Fruit fly (Drosophila melanogaster): Measurements from ENCODE around the gene CG8036.

Gene CG8036

DNA sequence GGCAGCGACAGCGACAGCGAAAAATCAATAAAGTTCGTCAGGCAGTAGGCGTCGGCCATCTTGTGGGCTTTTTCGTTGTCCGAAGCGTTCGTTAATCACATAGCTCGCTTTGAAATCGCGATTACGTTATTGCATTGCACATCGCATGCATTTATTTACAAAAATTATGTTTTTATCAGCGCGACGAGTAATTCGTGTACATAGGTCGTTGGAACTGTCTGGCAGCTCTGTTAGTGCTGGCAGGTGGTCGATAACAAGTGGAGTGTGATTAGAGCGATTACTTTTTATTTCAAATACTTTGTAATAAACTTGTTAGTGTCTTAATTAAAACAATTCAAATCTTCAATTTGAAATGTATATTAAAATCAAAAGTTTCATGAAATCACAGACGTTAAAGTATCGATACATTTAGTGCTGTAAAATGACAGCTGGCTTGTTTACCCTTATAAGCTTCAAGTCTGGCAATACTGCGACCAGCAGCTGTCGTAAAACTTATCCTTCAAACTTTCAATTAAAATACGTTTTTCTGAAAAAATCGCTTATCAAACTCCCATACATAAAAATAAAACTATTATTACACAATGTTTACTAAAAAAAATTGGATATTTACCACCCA is 3.9 kb upstream of the CG8036 start, which contains the start of gene CG8032 (continued):
- peak; percentile 57 for TF ChIP-seq CG13624 (GFP tag; optimal IDR thresholded peaks at IDR 0.05)
- peak; percentile 94 for TF ChIP-seq Sry-δ (GFP tag; optimal IDR thresholded peaks at IDR 0.05)
- peak in 1 of 2 experiments; percentile 38 for TF ChIP-seq bsh (GFP tag; optimal IDR thresholded peaks at IDR 0.05)
- peak; percentile 65 for TF ChIP-seq knrl (GFP tag; IDR thresholded peaks at IDR 0.05; ENCODE audit: partially characterized antibody)
- TF ChIP-seq Med (GFP tag): peak; percentile 95
- TF ChIP-seq sr (GFP tag; IDR thresholded peaks at IDR 0.05): no peak
- TF ChIP-seq nom (GFP tag; optimal IDR thresholded peaks at IDR 0.05): peak; percentile 9
- peak; percentile 59; the same call in 2 of the 3 replicates for TF ChIP-seq zfh1 (GFP tag; IDR thresholded peaks at IDR 0.05)
- peak; percentile 41 for TF ChIP-seq CG4424 (GFP tag; optimal IDR thresholded peaks at IDR 0.05)
- TF ChIP-seq zen (tag; optimal IDR thresholded peaks at IDR 0.05): peak; percentile 37
- peak; percentile 19 for TF ChIP-seq slp2 (GFP tag; optimal IDR thresholded peaks at IDR 0.05)
- peak; percentile 0 for TF ChIP-seq Dad (GFP tag; optimal IDR thresholded peaks at IDR 0.05)
- TF ChIP-seq chinmo (GFP tag; IDR thresholded peaks at IDR 0.05; ENCODE audit: partially characterized antibody): 0 out of 4 replicates have a peak, but pooled peaks have one; percentile 61
- TF ChIP-seq unpg (GFP tag; optimal IDR thresholded peaks at IDR 0.05): peak; percentile 34
- TF ChIP-seq tll (GFP tag; optimal IDR thresholded peaks at IDR 0.05): peak in 1 of 2 experiments; percentile 40
- TF ChIP-seq gro (GFP tag; optimal IDR thresholded peaks at IDR 0.05): peak; percentile 42
- TF ChIP-seq kay (GFP tag; optimal IDR thresholded peaks at IDR 0.05): peak; percentile 52
- peak; percentile 54 for TF ChIP-seq CG15514 (GFP tag; optimal IDR thresholded peaks at IDR 0.05)
- peak; percentile 9 for TF ChIP-seq CG15696 (tag; optimal IDR thresholded peaks at IDR 0.05)
- no peak for TF ChIP-seq zf30C (GFP tag; optimal IDR thresholded peaks at IDR 0.05)

DNA sequence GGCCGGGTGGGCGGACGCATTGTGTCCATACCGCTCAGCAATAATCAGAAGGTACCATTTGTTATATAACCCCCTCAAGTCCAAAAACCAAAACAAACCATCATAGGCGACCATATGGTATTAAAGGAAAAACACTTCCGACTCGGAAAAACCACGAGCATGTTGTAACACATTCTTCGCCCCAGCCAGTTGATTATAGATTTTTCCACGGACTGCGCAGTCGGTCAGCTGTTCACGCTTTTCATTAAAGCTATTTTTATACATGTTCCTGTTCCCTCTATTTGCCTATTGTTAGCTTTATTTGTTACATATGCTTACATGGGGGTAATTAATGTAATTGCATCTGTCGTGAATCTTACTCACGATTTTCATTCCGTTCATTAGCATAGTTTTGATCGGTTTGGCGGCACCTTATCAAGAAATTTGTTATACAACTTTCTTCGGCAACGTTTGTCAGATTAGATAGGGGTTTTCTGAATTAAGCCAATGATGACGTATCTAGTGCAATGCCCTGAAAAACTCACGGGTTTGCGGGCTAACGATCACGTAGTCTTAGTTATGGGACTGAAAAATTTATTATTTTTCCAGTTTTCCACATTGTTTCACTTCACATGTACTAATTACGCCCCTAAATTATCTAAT is 2.8 kb upstream of the CG8036 start:
- TF ChIP-seq Hmx (GFP tag; optimal IDR thresholded peaks at IDR 0.05) (no peak), pita (GFP tag; optimal IDR thresholded peaks at IDR 0.05) (no peak), tgo (GFP tag; IDR thresholded peaks at IDR 0.05) (no peak), Pdp1 (GFP tag; optimal IDR thresholded peaks at IDR 0.05) (peak in 1 of 2 experiments; percentile 96), hbn (GFP tag; IDR thresholded peaks at IDR 0.05; ENCODE audit: partially characterized antibody) (no peak), CG12155 (GFP tag; optimal IDR thresholded peaks at IDR 0.05) (no peak), ap (GFP tag; IDR thresholded peaks at IDR 0.05) (no peak), vnd (GFP tag; IDR thresholded peaks at IDR 0.05; ENCODE audit: partially characterized antibody) (no peak), zen (tag; optimal IDR thresholded peaks at IDR 0.05) (no peak), CG17361 (GFP tag; IDR thresholded peaks at IDR 0.05) (no peak), CG10274 (GFP tag; optimal IDR thresholded peaks at IDR 0.05) (no peak), Med (GFP tag) (no peak), wek (GFP tag; optimal IDR thresholded peaks at IDR 0.05) (no peak), nau (GFP tag; optimal IDR thresholded peaks at IDR 0.05) (peak; percentile 2), Ets97D (GFP tag; optimal IDR thresholded peaks at IDR 0.05) (no peak), Sry-β (GFP tag; optimal IDR thresholded peaks at IDR 0.05) (no peak), Dll (GFP tag; IDR thresholded peaks at IDR 0.05; ENCODE audit: partially characterized antibody) (no peak), lbe (GFP tag; optimal IDR thresholded peaks at IDR 0.05) (no peak), CG15269 (tag; optimal IDR thresholded peaks at IDR 0.05) (no peak), CG7556 (GFP tag; optimal IDR thresholded peaks at IDR 0.05) (no peak), CG7745 (tag; optimal IDR thresholded peaks at IDR 0.05) (peak; percentile 30), CG10431 (GFP tag; optimal IDR thresholded peaks at IDR 0.05) (peak; percentile 76), exex (tag; optimal IDR thresholded peaks at IDR 0.05) (peak; percentile 38), ranshi (GFP tag; IDR thresholded peaks at IDR 0.05) (no peak), onecut (GFP tag; IDR thresholded peaks at IDR 0.05) (peak; percentile 99), NK7.1 (GFP tag; optimal IDR thresholded peaks at IDR 0.05) (no peak), gt (GFP tag; IDR thresholded peaks at IDR 0.05) (no peak), CG9932 (GFP tag; IDR thresholded peaks at IDR 0.05) (no peak), CG8290 (GFP tag; optimal IDR thresholded peaks at IDR 0.05) (no peak), CG8290 (tag; optimal IDR thresholded peaks at IDR 0.05) (no peak)

Measured in whole organism, embryonic.